Fruit fly (Drosophila melanogaster) whole organism, embryonic: ENCODE results near the gene Tlk.
A peak's percentile ranks its signal among the peaks of the same experiment; 100 is the strongest.

Experiments
- Ada2b ChIP-seq: fragments of 200-800 bp; sonication (Bioruptor generic); IDR thresholded peaks from 2 replicates; pipeline ENCODE4 v1.3.6; 2022; ENCODE audit warnings: missing biosample characterization, missing genetic modification characterization
- B-H1 ChIP-seq: fragments of 200-800 bp; sonication (Bioruptor generic); IDR thresholded peaks from 3 replicates; pipeline ENCODE4 v1.3.6; 2022; ENCODE audit warnings: missing biosample characterization, missing genetic modification characterization
- CG10366 ChIP-seq: fragments of 200-800 bp; sonication (Bioruptor generic); IDR thresholded peaks from 2 replicates; pipeline ENCODE4 v1.3.6; 2022; ENCODE audit warnings: missing biosample characterization, missing genetic modification characterization
- CG11398 ChIP-seq: fragments of 200-800 bp; sonication (Bioruptor generic); optimal IDR thresholded peaks from 2 replicates; lab custom pipeline; 2016; ENCODE audit warnings: missing biosample characterization, missing genetic modification characterization
- CG11723 ChIP-seq: fragments of 200-800 bp; sonication (Bioruptor generic); optimal IDR thresholded peaks from 2 replicates; lab custom pipeline; 2017; ENCODE audit warnings: missing biosample characterization, mild to moderate bottlenecking, missing genetic modification characterization
- CG15073 ChIP-seq: fragments of 200-800 bp; sonication (Bioruptor generic); optimal IDR thresholded peaks from 2 replicates; lab custom pipeline; 2016; ENCODE audit warnings: missing biosample characterization, missing genetic modification characterization
- CG1529 ChIP-seq: fragments of 200-800 bp; sonication (Bioruptor generic); optimal IDR thresholded peaks from 3 replicates; lab custom pipeline; 2018; ENCODE audit warnings: missing biosample characterization, missing genetic modification characterization
- CG15514 ChIP-seq: fragments of 200-800 bp; sonication (Bioruptor generic); optimal IDR thresholded peaks from 3 replicates; lab custom pipeline; 2017; ENCODE audit warnings: missing biosample characterization, missing genetic modification characterization, mild to moderate bottlenecking, moderate library complexity, missing genetic modification reagents
- CG16815 ChIP-seq: fragments of 200-800 bp; sonication (Bioruptor generic); optimal IDR thresholded peaks from 3 replicates; lab custom pipeline; 2017; ENCODE audit warnings: missing biosample characterization, mild to moderate bottlenecking, missing genetic modification characterization
- CG17361 ChIP-seq: fragments of 200-800 bp; sonication (Bioruptor generic); IDR thresholded peaks from 3 replicates; pipeline ENCODE4 v1.3.6; 2022; ENCODE audit warnings: missing biosample characterization, missing genetic modification characterization
- CG1832 ChIP-seq: fragments of 200-800 bp; sonication (Bioruptor generic); optimal IDR thresholded peaks from 2 replicates; lab custom pipeline; 2017; ENCODE audit warnings: missing biosample characterization, mild to moderate bottlenecking, missing genetic modification characterization, inconsistent platforms
- CG3065 ChIP-seq: fragments of 200-800 bp; sonication (Bioruptor generic); optimal IDR thresholded peaks from 2 replicates; lab custom pipeline; 2016; ENCODE audit warnings: missing biosample characterization, missing genetic modification characterization
- CG31365 ChIP-seq: fragments of 200-800 bp; sonication (Bioruptor generic); optimal IDR thresholded peaks from 2 replicates; lab custom pipeline; 2018; ENCODE audit warnings: missing biosample characterization, mild to moderate bottlenecking, missing genetic modification characterization
- CG5953 ChIP-seq: fragments of 200-800 bp; sonication (Bioruptor generic); IDR thresholded peaks from 2 replicates; pipeline ENCODE4 v1.3.6; 2022; ENCODE audit warnings: missing biosample characterization, missing genetic modification characterization
- CG8089 ChIP-seq: fragments of 200-800 bp; sonication (Bioruptor generic); optimal IDR thresholded peaks from 3 replicates; lab custom pipeline; 2016; ENCODE audit warnings: missing biosample characterization, missing genetic modification characterization
- CHES-1-like ChIP-seq: fragments of 200-800 bp; sonication (Bioruptor generic); optimal IDR thresholded peaks from 2 replicates; lab custom pipeline; 2016; ENCODE audit warnings: missing biosample characterization, missing genetic modification characterization
- ERR ChIP-seq: fragments of 200-800 bp; sonication (Bioruptor generic); optimal IDR thresholded peaks from 2 replicates; lab custom pipeline; 2016; ENCODE audit warnings: missing biosample characterization, missing genetic modification characterization
- Ets65A ChIP-seq: fragments of 200-800 bp; sonication (Bioruptor generic); peaks from one replicate; lab custom pipeline; 2016; ENCODE audit warnings: missing biosample characterization, missing genetic modification characterization
- Fer3 ChIP-seq: fragments of 200-800 bp; sonication (Bioruptor generic); optimal IDR thresholded peaks from 2 replicates; lab custom pipeline; 2018; ENCODE audit warnings: missing biosample characterization, mild to moderate bottlenecking, missing genetic modification characterization, moderate library complexity
- Hmr ChIP-seq: fragments of 200-800 bp; sonication (Bioruptor generic); optimal IDR thresholded peaks from 3 replicates; lab custom pipeline; 2017; ENCODE audit warnings: mild to moderate bottlenecking, missing biosample characterization, missing genetic modification reagents, missing genetic modification characterization
- Hmx ChIP-seq: fragments of 200-800 bp; sonication (Bioruptor generic); optimal IDR thresholded peaks from 2 replicates; lab custom pipeline; 2016; ENCODE audit warnings: missing biosample characterization, missing genetic modification characterization
- Hsf ChIP-seq: fragments of 200-800 bp; sonication (Bioruptor generic); optimal IDR thresholded peaks from 3 replicates; lab custom pipeline; 2016; ENCODE audit warnings: missing biosample characterization, missing genetic modification characterization
- Kr ChIP-seq: fragments of 200-800 bp; sonication (Bioruptor generic); optimal IDR thresholded peaks from 2 replicates; lab custom pipeline; 2017; ENCODE audit warnings: missing biosample characterization, mild to moderate bottlenecking, missing genetic modification characterization
- NfI ChIP-seq: fragments of 200-800 bp; sonication (Bioruptor generic); optimal IDR thresholded peaks from 3 replicates; lab custom pipeline; 2018; ENCODE audit warnings: missing biosample characterization, mild to moderate bottlenecking, missing genetic modification characterization, moderate library complexity
- Ptx1 ChIP-seq: fragments of 200-800 bp; sonication (Bioruptor generic); IDR thresholded peaks from 2 replicates; pipeline ENCODE4 v1.3.6; 2022; ENCODE audit warnings: missing biosample characterization, missing genetic modification characterization
- Sry-β ChIP-seq: fragments of 200-800 bp; sonication (Bioruptor generic); optimal IDR thresholded peaks from 2 replicates; lab custom pipeline; 2018; ENCODE audit warnings: missing biosample characterization, mild to moderate bottlenecking, missing genetic modification characterization, moderate library complexity
- YL-1 ChIP-seq: fragments of 200-800 bp; sonication (Bioruptor generic); optimal IDR thresholded peaks from 3 replicates; lab custom pipeline; 2017; ENCODE audit warnings: missing biosample characterization, mild to moderate bottlenecking, missing genetic modification characterization
- bcd ChIP-seq: fragments of 200-800 bp; sonication (Bioruptor generic); optimal IDR thresholded peaks from 2 replicates; lab custom pipeline; 2017; ENCODE audit warnings: missing biosample characterization, mild to moderate bottlenecking, missing genetic modification characterization
- bigmax ChIP-seq: fragments of 200-800 bp; sonication (Bioruptor generic); optimal IDR thresholded peaks from 2 replicates; lab custom pipeline; 2018; ENCODE audit warnings: missing biosample characterization, mild to moderate bottlenecking, missing genetic modification characterization
- caup ChIP-seq: fragments of 200-800 bp; sonication (Bioruptor generic); optimal IDR thresholded peaks from 3 replicates; lab custom pipeline; 2017; ENCODE audit warnings: missing biosample characterization, mild to moderate bottlenecking, missing genetic modification characterization, moderate library complexity; ENCODE audit not compliant: severe bottlenecking
- chif ChIP-seq, 2 experiments: fragments of 200-800 bp; sonication (Bioruptor generic); optimal IDR thresholded peaks; 3 replicates each; lab custom pipeline; 2016; ENCODE audit warnings: missing biosample characterization in 2 of 2, missing genetic modification characterization in 2 of 2
- crol ChIP-seq: fragments of 200-800 bp; sonication (Bioruptor generic); IDR thresholded peaks from 2 replicates; pipeline ENCODE4 v1.3.6; 2022; ENCODE audit warnings: missing biosample characterization, missing genetic modification characterization
- dpn ChIP-seq, 2 experiments: fragments of 200-800 bp; sonication (Bioruptor generic); optimal IDR thresholded peaks; 3 replicates each; lab custom pipeline; 2016; ENCODE audit warnings: missing biosample characterization in 2 of 2, missing genetic modification characterization in 2 of 2
- dysf ChIP-seq: fragments of 200-800 bp; sonication (Bioruptor generic); IDR thresholded peaks from 3 replicates; pipeline ENCODE4 v1.3.6; 2022; ENCODE audit warnings: missing biosample characterization, missing genetic modification characterization
- fd3F ChIP-seq: fragments of 200-800 bp; sonication (Bioruptor generic); optimal IDR thresholded peaks from 2 replicates; lab custom pipeline; 2018; ENCODE audit warnings: missing biosample characterization, mild to moderate bottlenecking, missing genetic modification characterization, moderate library complexity
- fd96Cb ChIP-seq: fragments of 200-800 bp; sonication (Bioruptor generic); optimal IDR thresholded peaks from 2 replicates; lab custom pipeline; 2018; ENCODE audit warnings: missing biosample characterization, mild to moderate bottlenecking, missing genetic modification characterization, moderate library complexity
- grn ChIP-seq: fragments of 200-800 bp; sonication (Bioruptor generic); optimal IDR thresholded peaks from 3 replicates; lab custom pipeline; 2017; ENCODE audit warnings: missing biosample characterization, missing genetic modification characterization
- kay ChIP-seq: fragments of 200-800 bp; sonication (Bioruptor generic); optimal IDR thresholded peaks from 2 replicates; lab custom pipeline; 2016; ENCODE audit warnings: missing biosample characterization, missing genetic modification characterization
- knrl ChIP-seq: fragments of 200-800 bp; sonication (Bioruptor generic); IDR thresholded peaks from 3 replicates; pipeline ENCODE4 v1.3.6; 2022; ENCODE audit warnings: missing biosample characterization, missing genetic modification characterization; ENCODE audit not compliant: partially characterized antibody
- lbe ChIP-seq: fragments of 200-800 bp; sonication (Bioruptor generic); optimal IDR thresholded peaks from 2 replicates; lab custom pipeline; 2016; ENCODE audit warnings: missing biosample characterization, mild to moderate bottlenecking, missing genetic modification characterization
- lmd ChIP-seq: fragments of 200-800 bp; sonication (Bioruptor generic); IDR thresholded peaks from 2 replicates; pipeline ENCODE4 v1.3.6; 2022; ENCODE audit warnings: missing biosample characterization, missing genetic modification characterization
- mam ChIP-seq: fragments of 200-800 bp; sonication (Bioruptor generic); optimal IDR thresholded peaks from 3 replicates; lab custom pipeline; 2016; ENCODE audit warnings: missing biosample characterization, missing genetic modification characterization
- mirr ChIP-seq: fragments of 200-800 bp; sonication (Bioruptor generic); optimal IDR thresholded peaks from 3 replicates; lab custom pipeline; 2018; ENCODE audit warnings: missing biosample characterization, mild to moderate bottlenecking, missing genetic modification characterization
- nau ChIP-seq: fragments of 200-800 bp; sonication (Bioruptor generic); optimal IDR thresholded peaks from 3 replicates; lab custom pipeline; 2017; ENCODE audit warnings: missing biosample characterization, mild to moderate bottlenecking, missing genetic modification characterization, missing genetic modification reagents
- oc ChIP-seq: fragments of 200-800 bp; sonication (Bioruptor generic); optimal IDR thresholded peaks from 2 replicates; lab custom pipeline; 2018; ENCODE audit warnings: missing biosample characterization, mild to moderate bottlenecking, missing genetic modification characterization, moderate library complexity
- peb ChIP-seq: fragments of 200-800 bp; sonication (Bioruptor generic); IDR thresholded peaks from 2 replicates; pipeline ENCODE4 v1.3.6; 2022; ENCODE audit warnings: missing biosample characterization, missing genetic modification characterization
- sens ChIP-seq: fragments of 200-800 bp; sonication (Bioruptor generic); peaks from one replicate; lab custom pipeline; 2016; ENCODE audit warnings: missing biosample characterization, missing genetic modification characterization
- slbo ChIP-seq: fragments of 200-800 bp; sonication (Bioruptor generic); IDR thresholded peaks from 2 replicates; pipeline ENCODE4 v1.3.6; 2022; ENCODE audit warnings: missing biosample characterization, missing genetic modification characterization
- so ChIP-seq: fragments of 200-800 bp; sonication (Bioruptor generic); IDR thresholded peaks from 3 replicates; pipeline ENCODE4 v1.3.6; 2022; ENCODE audit warnings: missing biosample characterization, missing genetic modification characterization

Gene Tlk

dm6 chrX:3761318-3762081, 41.7 kb downstream of the Tlk start (continued):
- TF ChIP-seq bcd (GFP tag; lab: Kevin White, UChicago) (no peak), CG15514 (GFP tag; lab: Kevin White, UChicago) (peak; percentile 3), fd96Cb (tag; lab: Kevin White, UChicago) (peak; percentile 9), CG15073 (GFP tag; lab: Kevin White, UChicago) (no peak), CG1529 (GFP tag; lab: Kevin White, UChicago) (no peak), CG5953 (GFP tag; lab: Robert Waterston, UW) (no peak), oc (no peak), peb (GFP tag; lab: Robert Waterston, UW) (no peak), Ptx1 (GFP tag; lab: Robert Waterston, UW) (peak; percentile 19; the same call in 1 of the 2 replicates), mirr (peak; percentile 30), kay (no peak), dpn (GFP tag; optimal IDR thresholded peaks at IDR 0.05; lab: Kevin White, UChicago) (peak; percentile 4 to 33), ERR (GFP tag; lab: Kevin White, UChicago) (no peak), Ets65A (no peak), dysf (peak; percentile 55; the same call in 2 of the 3 replicates), Sry-β (GFP tag; lab: Kevin White, UChicago) (no peak), CG1832 (GFP tag; lab: Kevin White, UChicago) (no peak), crol (GFP tag; lab: Robert Waterston, UW) (no peak; the same call in none of the 2 replicates), chif (GFP tag; optimal IDR thresholded peaks at IDR 0.05; lab: Kevin White, UChicago) (peak in 1 of 2 experiments; percentile 41), B-H1 (GFP tag; lab: Robert Waterston, UW) (no peak), NfI (GFP tag; lab: Kevin White, UChicago) (peak; percentile 25), knrl (GFP tag; lab: Robert Waterston, UW) (no peak), nau (GFP tag; lab: Kevin White, UChicago) (no peak), bigmax (GFP tag; lab: Kevin White, UChicago) (no peak), grn (GFP tag; lab: Kevin White, UChicago) (no peak), CG17361 (0 out of 3 replicates have a peak, but pooled peaks have one; percentile 45), CG3065 (GFP tag; lab: Kevin White, UChicago) (no peak), Hmr (peak; percentile 43), YL-1 (GFP tag; lab: Kevin White, UChicago) (no peak), so (GFP tag; lab: Robert Waterston, UW) (no peak), mam (peak; percentile 45), CG11398 (no peak), CG16815 (GFP tag; lab: Kevin White, UChicago) (no peak), CG10366 (peak; percentile 13; the same call in 1 of the 2 replicates), Kr (no peak), slbo (GFP tag; lab: Robert Waterston, UW) (peak; percentile 21; the same call in 1 of the 2 replicates), lbe (GFP tag; lab: Kevin White, UChicago) (peak; percentile 65), Hmx (no peak), lmd (GFP tag; lab: Robert Waterston, UW) (peak; percentile 34; the same call in 1 of the 2 replicates), Hsf (GFP tag; lab: Kevin White, UChicago) (no peak), Ada2b (peak; percentile 36; the same call in 1 of the 2 replicates), CG8089 (GFP tag; lab: Kevin White, UChicago) (no peak), fd3F (GFP tag; lab: Kevin White, UChicago) (peak; percentile 19), CHES-1-like (GFP tag; lab: Kevin White, UChicago) (peak; percentile 6), Fer3 (peak; percentile 22), CG31365 (tag; lab: Kevin White, UChicago) (no peak), CG11723 (GFP tag; lab: Kevin White, UChicago) (no peak), sens (GFP tag; lab: Kevin White, UChicago) (peak; percentile 73), caup (GFP tag; lab: Kevin White, UChicago) (peak; percentile 14)
